Worm (Caenorhabditis elegans): ENCODE data around the gene twk-21.

- TF ChIP-seq ZK546.5 (tag; optimal IDR thresholded peaks at IDR 0.05) (no peak), egl-27 (tag; optimal IDR thresholded peaks at IDR 0.05) (no peak), ama-1 (optimal IDR thresholded peaks at IDR 0.05) (no peak), dmd-9 (GFP tag; IDR thresholded peaks at IDR 0.05) (no peak), F10B5.3 (tag; optimal IDR thresholded peaks at IDR 0.05) (no peak), mep-1 (tag; optimal IDR thresholded peaks at IDR 0.05) (no peak), daf-12 (tag; optimal IDR thresholded peaks at IDR 0.05) (no peak), lin-13 (GFP tag; optimal IDR thresholded peaks at IDR 0.05) (no peak), mdt-29 (GFP tag; IDR thresholded peaks at IDR 0.05) (no peak), lin-29 (GFP tag; IDR thresholded peaks at IDR 0.05) (no peak), lin-1 (GFP tag; IDR thresholded peaks at IDR 0.05) (no peak), pqm-1 (tag; optimal IDR thresholded peaks at IDR 0.05) (no peak), zag-1 (tag; optimal IDR thresholded peaks at IDR 0.05) (no peak), R02D3.7 (tag; optimal IDR thresholded peaks at IDR 0.05) (no peak)
Observed at ce11 chrX:16269969-16270368, 29.7 kb upstream of the twk-21 start, which contains the start of gene ifa-3.
